Fruit fly (Drosophila melanogaster) whole organism, wandering third instar larva: Measurements from ENCODE around the gene Adsl.

Experiments used
- Abd-B ChIP-seq: fragments of >200 bp; optimal IDR thresholded peaks from 2 replicates; lab custom pipeline; 2017; ENCODE audit warnings: missing biosample characterization, missing genetic modification characterization
- CG32264 ChIP-seq: fragments of 200-800 bp; sonication (Bioruptor generic); optimal IDR thresholded peaks from 2 replicates; lab custom pipeline; 2016; ENCODE audit warnings: missing biosample characterization, missing genetic modification characterization
- CG9705 ChIP-seq: fragments of 200-800 bp; sonication (Bioruptor generic); optimal IDR thresholded peaks from 2 replicates; lab custom pipeline; 2018; ENCODE audit warnings: missing biosample characterization, mild to moderate bottlenecking, missing genetic modification characterization
- CrebA ChIP-seq: fragments of 200-800 bp; sonication (Bioruptor generic); optimal IDR thresholded peaks from 2 replicates; lab custom pipeline; 2016; ENCODE audit warnings: missing biosample characterization, mild to moderate bottlenecking, missing genetic modification characterization, borderline replicate concordance
- Dfd ChIP-seq: fragments of >200 bp; optimal IDR thresholded peaks from 2 replicates; lab custom pipeline; 2017; ENCODE audit warnings: missing biosample characterization, missing genetic modification characterization
- Dif ChIP-seq: fragments of 200-275, 200-300 bp; sonication (Bioruptor generic); optimal IDR thresholded peaks from 2 replicates; lab custom pipeline; 2018; ENCODE audit warnings: missing biosample characterization, missing genetic modification characterization; ENCODE audit not compliant: partially characterized antibody
- GATAd ChIP-seq: sonication (Bioruptor generic); optimal IDR thresholded peaks from 2 replicates; lab custom pipeline; 2016; ENCODE audit warnings: missing biosample characterization, missing genetic modification characterization
- HLH106 ChIP-seq: fragments of 200-800 bp; optimal IDR thresholded peaks from 3 replicates; lab custom pipeline; 2019; ENCODE audit warnings: missing biosample characterization, mild to moderate bottlenecking, missing genetic modification characterization, moderate library complexity
- Hnf4 ChIP-seq: fragments of 200-800 bp; sonication (Bioruptor generic); optimal IDR thresholded peaks from 2 replicates; lab custom pipeline; 2016; ENCODE audit warnings: missing biosample characterization, mild to moderate bottlenecking, missing genetic modification characterization
- Hr83 ChIP-seq: fragments of 200-300 bp; sonication (Bioruptor generic); optimal IDR thresholded peaks from 2 replicates; lab custom pipeline; 2016; ENCODE audit warnings: missing biosample characterization, mild to moderate bottlenecking, missing genetic modification characterization, moderate library complexity; ENCODE audit not compliant: poor library complexity, severe bottlenecking
- Jra ChIP-seq: sonication (Bioruptor generic); optimal IDR thresholded peaks from 2 replicates; lab custom pipeline; 2016; ENCODE audit warnings: missing biosample characterization, missing genetic modification characterization
- Mio ChIP-seq: sonication (Bioruptor generic); optimal IDR thresholded peaks from 2 replicates; lab custom pipeline; 2016; ENCODE audit warnings: missing biosample characterization, missing genetic modification characterization
- Myc ChIP-seq: fragments of >200 bp; optimal IDR thresholded peaks from 2 replicates; lab custom pipeline; 2017
- N ChIP-seq: fragments of >200 bp; optimal IDR thresholded peaks from 2 replicates; lab custom pipeline; 2018; ENCODE audit warnings: missing biosample characterization, missing external identifiers, missing genetic modification characterization
- OdsH ChIP-seq: fragments of 200-800 bp; sonication (Bioruptor generic); optimal IDR thresholded peaks from 2 replicates; lab custom pipeline; 2016; ENCODE audit warnings: missing biosample characterization, mild to moderate bottlenecking, missing genetic modification characterization
- Rel ChIP-seq, 2 experiments: fragments of 200-800 bp; sonication (Bioruptor generic) in 1 of 2; optimal IDR thresholded peaks; 2 replicates in 1 of 2; 3 replicates in 1 of 2; lab custom pipeline; 2016 to 2019; ENCODE audit warnings: mild to moderate bottlenecking in 2 of 2, missing biosample characterization in 2 of 2, missing genetic modification characterization in 2 of 2, moderate library complexity in 1 of 2
- Sp1 ChIP-seq: fragments of 200-800 bp; sonication (Bioruptor generic); optimal IDR thresholded peaks from 3 replicates; lab custom pipeline; 2019; ENCODE audit warnings: missing biosample characterization, mild to moderate bottlenecking, missing genetic modification characterization, moderate library complexity
- Vsx2 ChIP-seq: fragments of 200-300, 225-300 bp; sonication (Bioruptor generic); optimal IDR thresholded peaks from 2 replicates; lab custom pipeline; 2018; ENCODE audit warnings: missing biosample characterization, missing genetic modification characterization; ENCODE audit not compliant: partially characterized antibody
- br ChIP-seq: fragments of 200-800 bp; sonication (Bioruptor generic); optimal IDR thresholded peaks from 2 replicates; lab custom pipeline; 2016; ENCODE audit warnings: missing biosample characterization, missing genetic modification characterization
- brk ChIP-seq: fragments of 200-800 bp; sonication (Bioruptor generic); optimal IDR thresholded peaks from 2 replicates; lab custom pipeline; 2016; ENCODE audit warnings: missing biosample characterization, mild to moderate bottlenecking, missing genetic modification characterization
- dl ChIP-seq, 2 experiments: fragments of 175-275, 200-275 bp in 1 of 2; fragments of 200-275 bp in 1 of 2; sonication (Bioruptor generic); optimal IDR thresholded peaks; lab custom pipeline; 2018; ENCODE audit warnings: mild to moderate bottlenecking in 2 of 2, missing biosample characterization in 2 of 2, missing genetic modification characterization in 2 of 2, moderate library complexity in 2 of 2; ENCODE audit not compliant: partially characterized antibody in 2 of 2, insufficient read depth in 1 of 2
- dmrt93B ChIP-seq: fragments of 200-800 bp; sonication (Bioruptor generic); optimal IDR thresholded peaks from 2 replicates; lab custom pipeline; 2018; ENCODE audit warnings: missing biosample characterization, mild to moderate bottlenecking, missing genetic modification characterization
- dsf ChIP-seq: sonication (Bioruptor generic); optimal IDR thresholded peaks from 2 replicates; lab custom pipeline; 2016; ENCODE audit warnings: missing biosample characterization, missing genetic modification characterization, borderline replicate concordance
- ey ChIP-seq: fragments of 200-800 bp; sonication (Bioruptor generic); optimal IDR thresholded peaks from 2 replicates; lab custom pipeline; 2016; ENCODE audit warnings: missing biosample characterization, missing genetic modification characterization
- foxo ChIP-seq, 2 experiments: fragments of 200-800 bp; sonication (Bioruptor generic); optimal IDR thresholded peaks; 2 replicates in 1 of 2; 3 replicates in 1 of 2; lab custom pipeline; 2016 to 2017; ENCODE audit warnings: missing biosample characterization in 2 of 2, missing genetic modification characterization in 2 of 2
- fru ChIP-seq: fragments of 200-800 bp; sonication (Bioruptor generic); optimal IDR thresholded peaks from 3 replicates; lab custom pipeline; 2016; ENCODE audit warnings: missing biosample characterization, mild to moderate bottlenecking, missing genetic modification characterization
- h ChIP-seq: fragments of 200-800 bp; sonication (Bioruptor generic); optimal IDR thresholded peaks from 3 replicates; lab custom pipeline; 2016; ENCODE audit warnings: missing biosample characterization, mild to moderate bottlenecking, missing genetic modification characterization
- jim ChIP-seq: fragments of 175-275, 200-325 bp; sonication (Bioruptor generic); optimal IDR thresholded peaks from 2 replicates; lab custom pipeline; 2016; ENCODE audit warnings: missing biosample characterization, mild to moderate bottlenecking, missing genetic modification characterization
- lola ChIP-seq: fragments of >200 bp; optimal IDR thresholded peaks from 2 replicates; lab custom pipeline; 2017; ENCODE audit warnings: missing biosample characterization, missing genetic modification characterization
- pan ChIP-seq: fragments of >200 bp; optimal IDR thresholded peaks from 2 replicates; lab custom pipeline; 2017
- psq ChIP-seq: fragments of 200-800 bp; sonication (Bioruptor generic); optimal IDR thresholded peaks from 3 replicates; lab custom pipeline; 2017; ENCODE audit warnings: missing biosample characterization, mild to moderate bottlenecking, missing genetic modification characterization, moderate library complexity
- rgr ChIP-seq: fragments of 200-800 bp; sonication (Bioruptor generic); optimal IDR thresholded peaks from 3 replicates; lab custom pipeline; 2016; ENCODE audit warnings: missing biosample characterization, mild to moderate bottlenecking, missing genetic modification characterization
- sage ChIP-seq: fragments of 200-800 bp; sonication (Bioruptor generic); optimal IDR thresholded peaks from 2 replicates; lab custom pipeline; 2016; ENCODE audit warnings: missing biosample characterization, mild to moderate bottlenecking, missing genetic modification characterization
- sv ChIP-seq: fragments of 200-800 bp; sonication (Bioruptor generic); optimal IDR thresholded peaks from 3 replicates; lab custom pipeline; 2016; ENCODE audit warnings: missing biosample characterization, missing genetic modification characterization
- tai ChIP-seq: sonication (Bioruptor generic); optimal IDR thresholded peaks from 2 replicates; lab custom pipeline; 2016; ENCODE audit warnings: missing biosample characterization, missing genetic modification characterization
- usp ChIP-seq: fragments of >200 bp; optimal IDR thresholded peaks from 2 replicates; lab custom pipeline; 2017; ENCODE audit warnings: missing biosample characterization, missing genetic modification characterization
- woc ChIP-seq: sonication (Bioruptor generic); optimal IDR thresholded peaks from 2 replicates; lab custom pipeline; 2016; ENCODE audit warnings: missing biosample characterization, mild to moderate bottlenecking, missing genetic modification characterization

Gene Adsl

DNA sequence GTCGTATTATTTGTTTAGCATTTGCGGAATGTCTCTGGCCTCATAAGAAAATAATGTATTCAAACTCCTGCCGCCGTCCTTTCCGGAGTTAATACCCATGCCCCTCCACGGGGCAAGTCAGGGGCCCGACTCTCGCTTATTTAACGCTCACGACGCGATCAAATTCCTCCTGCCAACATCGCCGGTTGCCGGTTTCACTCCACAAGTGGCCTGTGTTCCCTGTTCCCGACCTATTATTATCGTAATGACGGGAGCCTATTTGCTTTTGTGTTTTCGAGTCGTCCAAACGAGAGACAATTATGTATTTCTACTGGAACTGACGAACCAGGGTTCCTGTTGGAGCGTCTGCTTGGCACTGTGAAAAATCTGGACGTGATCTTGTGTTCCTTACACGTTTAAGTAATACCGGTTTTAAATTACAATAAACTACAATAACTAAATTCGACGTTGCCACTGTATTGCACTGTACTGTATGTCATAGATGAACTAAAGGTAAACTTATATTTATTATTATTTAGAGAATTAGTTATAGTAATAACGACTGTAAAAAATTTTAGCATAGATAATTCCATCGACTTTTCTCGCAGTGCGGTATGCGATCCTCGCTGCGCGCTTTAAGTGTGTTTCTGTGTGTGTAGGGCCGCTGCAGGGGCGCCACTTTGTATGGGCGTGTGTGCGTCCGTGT is 31.7 kb upstream of the Adsl start:
- TF ChIP-seq CG32264 (peak; percentile 46), Jra (GFP tag; lab: Kevin White, UChicago) (no peak), dsf (no peak), usp (no peak), HLH106 (peak; percentile 88), Sp1 (GFP tag; lab: Kevin White, UChicago) (peak; percentile 80), rgr (GFP tag; lab: Kevin White, UChicago) (peak; percentile 66), jim (GFP tag; lab: Kevin White, UChicago) (no peak), dl (GFP tag; optimal IDR thresholded peaks at IDR 0.05; lab: Kevin White, UChicago; ENCODE audit: insufficient read depth in 1 of 2, partially characterized antibody in 2 of 2) (no peak), woc (peak; percentile 78), br (peak; percentile 71), Vsx2 (GFP tag; lab: Kevin White, UChicago) (no peak), Myc (lab: Kevin White, UChicago) (no peak), psq (GFP tag; lab: Kevin White, UChicago) (peak; percentile 62), Hnf4 (GFP tag; lab: Kevin White, UChicago) (peak; percentile 59), h (GFP tag; lab: Kevin White, UChicago) (peak; percentile 84), ey (GFP tag; lab: Kevin White, UChicago) (peak; percentile 72), Mio (GFP tag; lab: Kevin White, UChicago) (no peak), sv (GFP tag; lab: Kevin White, UChicago) (peak; percentile 33), GATAd (GFP tag; lab: Kevin White, UChicago) (no peak), Abd-B (GFP tag; lab: Kevin White, UChicago) (no peak), Dif (GFP tag; lab: Kevin White, UChicago) (no peak), fru (GFP tag; lab: Kevin White, UChicago) (peak; percentile 71), tai (GFP tag; lab: Kevin White, UChicago) (peak; percentile 34), OdsH (GFP tag; lab: Kevin White, UChicago) (peak; percentile 79), Dfd (GFP tag; lab: Kevin White, UChicago) (no peak), CG9705 (peak; percentile 74), foxo (GFP tag; optimal IDR thresholded peaks at IDR 0.05; lab: Kevin White, UChicago) (peak in 1 of 2 experiments; percentile 63), lola (GFP tag; lab: Kevin White, UChicago) (no peak), Rel (GFP tag; optimal IDR thresholded peaks at IDR 0.05; lab: Kevin White, UChicago) (peak; percentile 34), Rel (tag; optimal IDR thresholded peaks at IDR 0.05; lab: Kevin White, UChicago) (peak; percentile 39), Hr83 (no peak), brk (GFP tag; lab: Kevin White, UChicago) (peak; percentile 69), N (GFP tag; lab: Kevin White, UChicago) (no peak), dmrt93B (GFP tag; lab: Kevin White, UChicago) (peak; percentile 61), CrebA (GFP tag; lab: Kevin White, UChicago) (no peak), sage (peak; percentile 59), pan (no peak)

DNA sequence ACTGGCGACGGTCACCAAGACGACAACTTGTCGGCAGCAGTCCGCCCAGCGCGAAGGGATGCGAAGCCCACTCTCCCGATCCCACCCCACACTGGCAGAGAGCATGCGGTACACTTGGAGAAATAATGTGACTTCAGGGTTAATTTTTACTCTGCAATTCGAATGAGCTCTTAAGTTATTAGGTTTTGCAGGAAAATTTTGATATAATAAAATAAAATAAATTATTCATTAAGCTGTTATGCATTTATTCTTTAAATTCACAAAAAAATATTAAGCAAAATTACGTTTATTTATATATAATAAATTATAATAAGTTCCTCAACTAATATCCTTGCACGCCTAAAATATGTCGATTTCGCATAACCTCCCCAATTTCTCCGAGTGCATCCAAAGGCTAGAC is 27.9 kb upstream of the Adsl start:
- TF ChIP-seq foxo (GFP tag; optimal IDR thresholded peaks at IDR 0.05; lab: Kevin White, UChicago), result peak in 1 of 2 experiments; percentile 4
- no peak for TF ChIP-seq tai (GFP tag; lab: Kevin White, UChicago)
- peak; percentile 18 for TF ChIP-seq rgr (GFP tag; lab: Kevin White, UChicago)

DNA sequence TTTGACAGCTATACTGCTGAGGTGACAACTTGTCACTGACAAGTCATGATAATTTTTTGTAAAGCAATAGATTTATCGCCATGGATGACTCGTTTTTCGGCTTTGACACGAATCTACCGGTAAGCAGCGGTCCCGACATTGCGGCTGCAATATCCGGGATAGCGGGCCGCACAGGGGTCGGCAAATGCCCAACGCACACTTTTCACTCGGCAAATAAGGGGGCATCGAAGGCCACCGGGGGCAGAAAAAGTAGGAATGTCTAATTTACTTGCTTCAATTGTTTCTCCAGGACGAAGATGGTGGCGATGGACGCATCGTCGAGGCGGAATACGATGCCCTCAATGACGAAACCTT is 22.6 kb upstream of the Adsl start:
- TF ChIP-seq woc (no peak), dsf (no peak), Abd-B (GFP tag; lab: Kevin White, UChicago) (no peak), Dif (GFP tag; lab: Kevin White, UChicago) (no peak), Sp1 (GFP tag; lab: Kevin White, UChicago) (no peak), rgr (GFP tag; lab: Kevin White, UChicago) (no peak), h (GFP tag; lab: Kevin White, UChicago) (no peak), Dfd (GFP tag; lab: Kevin White, UChicago) (no peak), dmrt93B (GFP tag; lab: Kevin White, UChicago) (no peak), CG32264 (no peak), sage (no peak), CrebA (GFP tag; lab: Kevin White, UChicago) (no peak), usp (no peak), pan (no peak), br (no peak)
